Worm (Caenorhabditis elegans) whole organism, late embryonic: ENCODE measurements around the gene Y53C12A.6.

ENCODE experiments used
- C08G9.2 ChIP-seq: sonication (generic microtip); optimal IDR thresholded peaks from 2 replicates; lab custom pipeline; 2016; ENCODE audit warnings: mild to moderate bottlenecking, missing genetic modification characterization, moderate library complexity, missing compliant biosample characterization
- F13H6.1 ChIP-seq: sonication (generic microtip); optimal IDR thresholded peaks from 2 replicates; lab custom pipeline; 2016; ENCODE audit warnings: missing genetic modification characterization, missing compliant biosample characterization
- K02D7.2 ChIP-seq: sonication (generic microtip); optimal IDR thresholded peaks from 2 replicates; lab custom pipeline; 2017; ENCODE audit warnings: mild to moderate bottlenecking, missing genetic modification characterization, missing compliant biosample characterization
- K09A11.1 ChIP-seq: sonication (generic microtip); optimal IDR thresholded peaks from 2 replicates; lab custom pipeline; 2017; ENCODE audit warnings: antibody characterized with exemption, mild to moderate bottlenecking, missing genetic modification characterization, missing compliant biosample characterization; ENCODE audit not compliant: insufficient read depth
- T23F11.4 ChIP-seq: fragments of 200-800 bp; sonication (Bioruptor generic); optimal IDR thresholded peaks from 2 replicates; lab custom pipeline; 2018; ENCODE audit warnings: mild to moderate bottlenecking, missing genetic modification characterization, missing compliant biosample characterization
- Y22D7AL.16 ChIP-seq: sonication (generic microtip); optimal IDR thresholded peaks from 2 replicates; lab custom pipeline; 2016; ENCODE audit warnings: missing genetic modification characterization, missing compliant biosample characterization
- ahr-1 ChIP-seq: sonication (generic microtip); optimal IDR thresholded peaks from 2 replicates; lab custom pipeline; 2016; ENCODE audit warnings: missing genetic modification characterization, missing compliant biosample characterization
- ceh-14 ChIP-seq: sonication (generic microtip); optimal IDR thresholded peaks from 2 replicates; lab custom pipeline; 2016; ENCODE audit warnings: missing genotype, missing genetic modification characterization, missing compliant biosample characterization
- ceh-2 ChIP-seq: sonication (generic microtip); optimal IDR thresholded peaks from 2 replicates; lab custom pipeline; 2016; ENCODE audit warnings: missing genotype, missing genetic modification characterization, missing compliant biosample characterization
- ceh-22 ChIP-seq: sonication (generic microtip); optimal IDR thresholded peaks from 2 replicates; lab custom pipeline; 2017; ENCODE audit warnings: missing biosample characterization, missing genetic modification characterization
- ceh-31 ChIP-seq: sonication (generic microtip); optimal IDR thresholded peaks from 2 replicates; lab custom pipeline; 2016; ENCODE audit warnings: missing genetic modification characterization, missing compliant biosample characterization
- ceh-34 ChIP-seq: sonication (generic microtip); optimal IDR thresholded peaks from 2 replicates; lab custom pipeline; 2016; ENCODE audit warnings: mild to moderate bottlenecking, missing genetic modification characterization, missing compliant biosample characterization
- ceh-48 ChIP-seq: sonication (generic microtip); optimal IDR thresholded peaks from 2 replicates; lab custom pipeline; 2016; ENCODE audit warnings: missing genetic modification characterization, inconsistent platforms, missing compliant biosample characterization
- ceh-9 ChIP-seq: sonication (generic microtip); optimal IDR thresholded peaks from 2 replicates; lab custom pipeline; 2016; ENCODE audit warnings: mild to moderate bottlenecking, missing genetic modification characterization, inconsistent platforms, missing compliant biosample characterization
- che-1 ChIP-seq: sonication (generic microtip); optimal IDR thresholded peaks from 2 replicates; lab custom pipeline; 2016; ENCODE audit warnings: mild to moderate bottlenecking, missing genetic modification characterization, missing compliant biosample characterization
- elt-2 ChIP-seq: sonication (generic microtip); optimal IDR thresholded peaks from 2 replicates; lab custom pipeline; 2016; ENCODE audit warnings: missing genetic modification reagents, missing genetic modification characterization, missing compliant biosample characterization
- eyg-1 ChIP-seq: sonication (generic microtip); optimal IDR thresholded peaks from 2 replicates; lab custom pipeline; 2016; ENCODE audit warnings: missing genotype, missing genetic modification characterization, missing compliant biosample characterization
- fkh-10 ChIP-seq: fragments of 150-350 bp; optimal IDR thresholded peaks from 2 replicates; lab custom pipeline; 2014; ENCODE audit warnings: missing biosample characterization, missing genetic modification reagents, missing genetic modification characterization
- gmeb-2 ChIP-seq: sonication (generic microtip); optimal IDR thresholded peaks from 2 replicates; lab custom pipeline; 2016; ENCODE audit warnings: missing genetic modification characterization, inconsistent platforms, missing compliant biosample characterization
- hlh-30 ChIP-seq: sonication (generic microtip); optimal IDR thresholded peaks from 2 replicates; lab custom pipeline; 2017; ENCODE audit warnings: antibody characterized with exemption, missing genetic modification characterization, missing compliant biosample characterization; ENCODE audit not compliant: insufficient read depth
- lin-11 ChIP-seq: fragments of 200-800 bp; sonication (Bioruptor generic); optimal IDR thresholded peaks from 2 replicates; lab custom pipeline; 2018; ENCODE audit warnings: mild to moderate bottlenecking, missing genetic modification characterization, missing compliant biosample characterization
- nfya-1 ChIP-seq: sonication (generic microtip); optimal IDR thresholded peaks from 2 replicates; lab custom pipeline; 2017; ENCODE audit warnings: missing genetic modification characterization, mild to moderate bottlenecking, missing compliant biosample characterization, antibody characterized with exemption, moderate library complexity
- nhr-11 ChIP-seq: fragments of 150-350 bp; optimal IDR thresholded peaks from 2 replicates; lab custom pipeline; 2014; ENCODE audit warnings: missing biosample characterization, missing genetic modification characterization
- nhr-232 ChIP-seq: sonication (generic microtip); optimal IDR thresholded peaks from 2 replicates; lab custom pipeline; 2016; ENCODE audit warnings: missing genetic modification characterization, missing compliant biosample characterization
- odd-2 ChIP-seq: sonication (generic microtip); optimal IDR thresholded peaks from 2 replicates; lab custom pipeline; 2017; ENCODE audit warnings: antibody characterized with exemption, mild to moderate bottlenecking, missing genetic modification characterization, missing compliant biosample characterization
- pag-3 ChIP-seq: sonication (generic microtip); optimal IDR thresholded peaks from 2 replicates; lab custom pipeline; 2016; ENCODE audit warnings: missing compliant biosample characterization, missing genetic modification characterization, borderline replicate concordance
- pax-1 ChIP-seq: fragments of 150-350 bp; optimal IDR thresholded peaks from 2 replicates; lab custom pipeline; 2014; ENCODE audit warnings: missing biosample characterization, missing genetic modification characterization
- pha-4 ChIP-seq: fragments of 150-350 bp; optimal IDR thresholded peaks from 2 replicates; lab custom pipeline; 2018; ENCODE audit warnings: missing biosample characterization, missing genetic modification reagents, missing genetic modification characterization
- pqm-1 ChIP-seq: sonication (generic microtip); optimal IDR thresholded peaks from 2 replicates; lab custom pipeline; 2016; ENCODE audit warnings: missing genetic modification characterization, missing compliant biosample characterization
- ref-2 ChIP-seq: sonication (generic microtip); optimal IDR thresholded peaks from 2 replicates; lab custom pipeline; 2016; ENCODE audit warnings: missing genetic modification characterization, missing compliant biosample characterization
- rnt-1 ChIP-seq: sonication (generic microtip); optimal IDR thresholded peaks from 2 replicates; lab custom pipeline; 2016; ENCODE audit warnings: missing genetic modification characterization, missing compliant biosample characterization
- sox-2 ChIP-seq: fragments of 200-800 bp; sonication (Bioruptor generic); IDR thresholded peaks from 2 replicates; pipeline ENCODE4 v1.3.6; 2022; ENCODE audit warnings: missing genetic modification reagents, missing genetic modification characterization, missing compliant biosample characterization
- sox-4 ChIP-seq: sonication (generic microtip); optimal IDR thresholded peaks from 2 replicates; lab custom pipeline; 2017; ENCODE audit warnings: mild to moderate bottlenecking, missing genetic modification characterization, inconsistent platforms, missing compliant biosample characterization
- tbx-2 ChIP-seq: sonication (generic microtip); optimal IDR thresholded peaks from 2 replicates; lab custom pipeline; 2016; ENCODE audit warnings: missing genetic modification characterization, missing compliant biosample characterization
- ttx-3 ChIP-seq: sonication (generic microtip); optimal IDR thresholded peaks from 2 replicates; lab custom pipeline; 2016; ENCODE audit warnings: missing genetic modification reagents, missing genetic modification characterization, missing compliant biosample characterization
- unc-42 ChIP-seq: sonication (generic microtip); optimal IDR thresholded peaks from 2 replicates; lab custom pipeline; 2016; ENCODE audit warnings: missing genotype, missing genetic modification characterization, missing compliant biosample characterization
- unc-55 ChIP-seq: sonication (generic microtip); optimal IDR thresholded peaks from 2 replicates; lab custom pipeline; 2017; ENCODE audit warnings: missing biosample characterization, missing genetic modification reagents, missing genetic modification characterization

Gene Y53C12A.6

DNA sequence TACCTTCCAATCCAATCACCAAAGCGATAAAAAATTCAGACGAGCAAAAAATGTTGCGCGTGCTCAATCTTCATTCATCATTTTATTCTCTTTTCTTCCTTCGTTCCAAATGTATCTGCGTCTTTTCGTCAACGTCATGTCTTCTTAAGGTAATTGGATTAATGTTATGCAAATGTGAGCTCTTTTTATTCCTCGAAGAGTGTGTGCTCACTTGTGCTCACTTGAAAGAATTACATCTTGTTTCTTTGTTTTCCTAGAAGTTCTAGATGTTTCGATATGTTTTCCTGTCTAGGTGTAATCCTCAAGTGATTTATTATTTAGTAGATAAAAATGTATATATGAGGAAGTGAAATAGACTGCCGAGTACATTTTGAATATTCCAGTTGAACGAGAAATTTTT, 37.6 kb upstream of the Y53C12A.6 start (continued):
- TF ChIP-seq pax-1 (tag; lab: Kevin White, UChicago), result no peak
- TF ChIP-seq, all 69 proteins: peak for 0

- TF ChIP-seq Y22D7AL.16 (tag; lab: Kevin White, UChicago) (no peak), ceh-34 (no peak), ceh-9 (no peak), rnt-1 (tag; lab: Kevin White, UChicago) (no peak), ceh-2 (no peak), tbx-2 (tag; lab: Kevin White, UChicago) (no peak), nfya-1 (no peak), pag-3 (tag; lab: Kevin White, UChicago) (no peak), F13H6.1 (tag; lab: Kevin White, UChicago) (no peak), T23F11.4 (GFP tag; lab: Kevin White, UChicago) (no peak), sox-2 (GFP tag; lab: Robert Waterston, UW) (no peak), nhr-11 (tag; lab: Kevin White, UChicago) (no peak), fkh-10 (GFP tag; lab: Kevin White, UChicago) (no peak), nhr-232 (tag; lab: Kevin White, UChicago) (no peak)
Observed at ce11 chrII:9753730-9754129, 35.9 kb upstream of the Y53C12A.6 start, which contains the start of gene ZK1321.1. TSS of gene ZK1321.1 (plus strand) at chrII:9754030.

DNA sequence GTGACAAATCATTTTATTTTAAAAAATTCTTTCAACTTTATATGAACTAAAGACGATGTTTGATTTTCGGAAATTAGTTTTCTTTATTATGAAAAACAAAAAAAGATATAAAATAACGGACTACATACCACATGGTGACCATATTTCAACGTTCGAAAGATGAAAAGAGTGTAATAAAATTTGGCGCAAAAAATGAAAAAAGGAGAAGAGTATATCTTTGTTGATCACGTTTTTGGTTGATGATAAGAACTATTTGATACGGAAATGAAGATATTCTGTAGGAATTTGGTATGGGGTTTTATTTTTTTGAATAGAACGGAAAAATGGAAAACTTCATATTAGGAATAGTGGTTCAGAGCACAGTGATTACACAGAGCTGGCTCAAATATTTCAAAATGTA, 35.3 kb upstream of the Y53C12A.6 start, which contains the start of gene Y53C12B.7:
TSS of gene Y53C12B.7 (minus strand) at position 163 of the 400 bp plus-strand sequence.
- no peak for TF ChIP-seq odd-2 (tag; lab: Kevin White, UChicago)
- no peak for TF ChIP-seq K09A11.1 (tag; lab: Kevin White, UChicago)
- TF ChIP-seq unc-55 (GFP tag; lab: Kevin White, UChicago), result no peak
- no peak for TF ChIP-seq tbx-2 (tag; lab: Kevin White, UChicago)
- TF ChIP-seq gmeb-2 (tag; lab: Kevin White, UChicago), result no peak
- TF ChIP-seq hlh-30 (tag; lab: Kevin White, UChicago), result no peak

DNA sequence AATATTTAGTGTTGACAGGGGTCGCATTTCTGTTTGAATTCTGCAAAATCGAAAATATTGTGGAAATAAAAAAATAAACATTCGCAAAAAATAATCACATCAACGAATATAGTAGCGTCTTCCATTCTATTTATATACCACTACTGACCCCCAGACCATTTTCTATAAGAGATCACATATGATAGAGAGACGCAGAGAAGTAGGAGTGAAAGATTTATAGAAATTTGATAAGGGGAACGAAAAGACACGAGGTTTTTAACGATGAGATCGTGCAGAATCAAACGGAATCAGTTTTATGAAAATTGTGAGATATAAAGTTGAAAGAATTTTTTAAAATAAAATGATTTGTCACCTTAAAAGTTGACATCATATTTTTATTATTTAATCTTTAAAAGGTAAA, 34.5 kb upstream of the Y53C12A.6 start:
- no peak for TF ChIP-seq che-1 (tag; lab: Kevin White, UChicago)
- TF ChIP-seq, all 69 proteins: peak for 0

DNA sequence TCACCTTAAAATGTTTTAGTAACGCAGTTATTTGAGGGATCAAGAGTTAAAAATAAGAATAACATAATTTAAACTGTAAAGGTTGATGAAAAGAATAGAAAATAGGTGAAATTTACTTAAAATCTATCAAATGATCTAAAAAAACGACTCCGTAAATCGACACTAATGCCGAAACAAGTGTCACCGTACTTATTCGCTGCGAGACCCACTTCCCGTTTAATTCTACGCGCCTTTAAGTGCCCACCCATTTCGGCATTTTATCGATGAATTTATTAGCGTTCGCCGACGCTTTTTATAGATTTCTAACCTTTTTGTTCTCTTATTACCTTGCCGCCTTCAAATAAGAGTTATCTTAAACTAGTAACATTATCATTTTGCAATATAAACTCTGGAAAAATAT, 28.3 kb upstream of the Y53C12A.6 start, which contains the start of the genes Y53C12B.1 and nos-3:
TSS of gene Y53C12B.1 (minus strand) at position 10 of the 400 bp plus-strand sequence.
TSS of gene nos-3 (plus strand) at position 248 of the 400 bp plus-strand sequence.
- TF ChIP-seq nhr-232 (tag; lab: Kevin White, UChicago) (no peak), pha-4 (tag; lab: Kevin White, UChicago) (no peak), K02D7.2 (tag; lab: Kevin White, UChicago) (no peak), pax-1 (tag; lab: Kevin White, UChicago) (peak; percentile 10), ceh-34 (peak; percentile 37), F13H6.1 (tag; lab: Kevin White, UChicago) (no peak), nfya-1 (peak; percentile 89), elt-2 (tag; lab: Kevin White, UChicago) (peak; percentile 39), unc-42 (tag; lab: Kevin White, UChicago) (peak; percentile 82), C08G9.2 (tag; lab: Kevin White, UChicago) (no peak), ceh-48 (tag; lab: Kevin White, UChicago) (peak; percentile 33), ceh-2 (peak; percentile 27), ceh-31 (peak; percentile 60), tbx-2 (tag; lab: Kevin White, UChicago) (peak; percentile 41)

DNA sequence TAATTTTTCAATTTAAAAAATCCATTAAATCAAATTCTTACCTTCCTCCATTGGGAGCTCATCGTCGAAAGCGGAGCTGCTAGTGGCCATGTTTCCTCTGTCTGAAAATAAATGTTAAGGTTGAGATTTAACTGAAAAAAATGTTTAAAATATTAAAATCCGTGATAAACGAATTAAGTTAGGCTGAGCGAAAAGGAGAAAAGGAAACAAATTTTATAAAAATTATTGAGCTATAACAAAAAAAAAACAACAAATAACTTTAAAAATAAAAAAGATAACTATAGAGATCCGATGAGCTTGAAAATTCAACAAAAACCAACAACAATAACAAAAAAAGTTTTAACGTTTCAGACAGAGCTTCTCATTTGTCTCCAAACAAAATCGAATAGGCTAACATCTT, 25.0 kb upstream of the Y53C12A.6 start, which contains the start of gene pno-1:
TSS of gene pno-1 (minus strand) at position 101 of the 400 bp plus-strand sequence.
- TF ChIP-seq hlh-30 (tag; lab: Kevin White, UChicago) (no peak), ceh-22 (tag; lab: Kevin White, UChicago) (no peak), lin-11 (tag; lab: Kevin White, UChicago) (no peak), che-1 (tag; lab: Kevin White, UChicago) (no peak), gmeb-2 (tag; lab: Kevin White, UChicago) (no peak), rnt-1 (tag; lab: Kevin White, UChicago) (no peak), ahr-1 (tag; lab: Kevin White, UChicago) (no peak), pqm-1 (no peak), pag-3 (tag; lab: Kevin White, UChicago) (no peak), ref-2 (tag; lab: Kevin White, UChicago) (no peak), ceh-14 (no peak), eyg-1 (tag; lab: Kevin White, UChicago) (no peak), ttx-3 (tag; lab: Kevin White, UChicago) (no peak), sox-4 (tag; lab: Kevin White, UChicago) (no peak), ceh-34 (no peak)
